Fruit fly (Drosophila melanogaster) whole organism, embryonic: ENCODE data around the gene Dlc90F.

Experiments
- B-H2 ChIP-seq: fragments of 200-800 bp; sonication (Bioruptor generic); optimal IDR thresholded peaks from 2 replicates; lab custom pipeline; 2018; ENCODE audit warnings: missing biosample characterization, mild to moderate bottlenecking, missing genetic modification characterization
- CG10274 ChIP-seq: fragments of 200-800 bp; sonication (Bioruptor generic); optimal IDR thresholded peaks from 3 replicates; lab custom pipeline; 2017; ENCODE audit warnings: missing biosample characterization, mild to moderate bottlenecking, missing genetic modification characterization
- CG11696 ChIP-seq: fragments of 200-800 bp; sonication (Bioruptor generic); IDR thresholded peaks from 2 replicates; pipeline ENCODE4 v1.3.6; 2022; ENCODE audit warnings: missing biosample characterization, missing genetic modification characterization
- CG13123 ChIP-seq: fragments of 200-800 bp; sonication (Bioruptor generic); optimal IDR thresholded peaks from 2 replicates; lab custom pipeline; 2016; ENCODE audit warnings: missing biosample characterization, missing genetic modification characterization
- CG13424 ChIP-seq: fragments of 200-800 bp; sonication (Bioruptor generic); optimal IDR thresholded peaks from 2 replicates; lab custom pipeline; 2019; ENCODE audit warnings: missing biosample characterization, mild to moderate bottlenecking, missing genetic modification characterization, moderate library complexity
- CG14710 ChIP-seq: fragments of 200-800 bp; sonication (Bioruptor generic); optimal IDR thresholded peaks from 3 replicates; lab custom pipeline; 2019; ENCODE audit warnings: missing biosample characterization, mild to moderate bottlenecking, missing genetic modification characterization, moderate library complexity
- CG15073 ChIP-seq: fragments of 200-800 bp; sonication (Bioruptor generic); optimal IDR thresholded peaks from 2 replicates; lab custom pipeline; 2016; ENCODE audit warnings: missing biosample characterization, missing genetic modification characterization
- CG2199 ChIP-seq: fragments of 200-800 bp; sonication (Bioruptor generic); IDR thresholded peaks from 3 replicates; pipeline ENCODE4 v1.3.6; 2022; ENCODE audit warnings: missing biosample characterization, missing genetic modification characterization
- CG2712 ChIP-seq: fragments of 200-800 bp; optimal IDR thresholded peaks from 3 replicates; lab custom pipeline; 2019; ENCODE audit warnings: missing biosample characterization, mild to moderate bottlenecking, missing genetic modification characterization, moderate library complexity
- CG3163 ChIP-seq: fragments of 200-800 bp; sonication (Bioruptor generic); optimal IDR thresholded peaks from 3 replicates; lab custom pipeline; 2016; ENCODE audit warnings: missing biosample characterization, missing genetic modification characterization
- CG32532 ChIP-seq: fragments of 200-800 bp; sonication (Bioruptor generic); IDR thresholded peaks from 2 replicates; pipeline ENCODE4 v1.3.6; 2022; ENCODE audit warnings: missing biosample characterization, missing genetic modification characterization
- CG33213 ChIP-seq: fragments of 200-800 bp; sonication (Bioruptor generic); optimal IDR thresholded peaks from 3 replicates; lab custom pipeline; 2016; ENCODE audit warnings: missing biosample characterization, missing genetic modification characterization
- CG42726 ChIP-seq: fragments of 200-800 bp; sonication (Bioruptor generic); IDR thresholded peaks from 2 replicates; pipeline ENCODE4 v1.3.6; 2022; ENCODE audit warnings: missing biosample characterization, missing genetic modification characterization; ENCODE audit not compliant: partially characterized antibody
- CG6765 ChIP-seq: fragments of 200-800 bp; sonication (Bioruptor generic); optimal IDR thresholded peaks from 3 replicates; lab custom pipeline; 2017; ENCODE audit warnings: missing biosample characterization, mild to moderate bottlenecking, missing genetic modification characterization
- CG6854 ChIP-seq: fragments of 200-800 bp; sonication (Bioruptor generic); optimal IDR thresholded peaks from 3 replicates; lab custom pipeline; 2017; ENCODE audit warnings: missing biosample characterization, mild to moderate bottlenecking, missing genetic modification characterization
- CG7372 ChIP-seq: fragments of 200-800 bp; sonication (Bioruptor generic); IDR thresholded peaks from 2 replicates; pipeline ENCODE4 v1.3.6; 2022; ENCODE audit warnings: missing biosample characterization, missing genetic modification characterization
- CG8359 ChIP-seq: fragments of 200-800 bp; sonication (Bioruptor generic); optimal IDR thresholded peaks from 2 replicates; lab custom pipeline; 2017; ENCODE audit warnings: missing biosample characterization, mild to moderate bottlenecking, missing genetic modification characterization, borderline replicate concordance
- CG8478 ChIP-seq: fragments of >200 bp; optimal IDR thresholded peaks from 2 replicates; lab custom pipeline; 2018
- CG9727 ChIP-seq: fragments of 200-800 bp; sonication (Bioruptor generic); optimal IDR thresholded peaks from 3 replicates; lab custom pipeline; 2017; ENCODE audit warnings: missing biosample characterization, mild to moderate bottlenecking, missing genetic modification characterization
- CG9817 ChIP-seq: fragments of 200-800 bp; sonication (Bioruptor generic); optimal IDR thresholded peaks from 2 replicates; lab custom pipeline; 2018; ENCODE audit warnings: missing biosample characterization, mild to moderate bottlenecking, missing genetic modification characterization, moderate library complexity
- E2f2 ChIP-seq: fragments of 200-800 bp; sonication (Bioruptor generic); IDR thresholded peaks from 2 replicates; pipeline ENCODE4 v1.3.6; 2022; ENCODE audit warnings: missing biosample characterization, missing genetic modification characterization
- Ets65A ChIP-seq: fragments of 200-800 bp; sonication (Bioruptor generic); peaks from one replicate; lab custom pipeline; 2016; ENCODE audit warnings: missing biosample characterization, missing genetic modification characterization
- HLHmδ ChIP-seq: fragments of 200-800 bp; sonication (Bioruptor generic); optimal IDR thresholded peaks from 2 replicates; lab custom pipeline; 2018; ENCODE audit warnings: missing biosample characterization, mild to moderate bottlenecking, missing genetic modification characterization, moderate library complexity
- Hmr ChIP-seq: fragments of 200-800 bp; sonication (Bioruptor generic); optimal IDR thresholded peaks from 3 replicates; lab custom pipeline; 2017; ENCODE audit warnings: mild to moderate bottlenecking, missing biosample characterization, missing genetic modification reagents, missing genetic modification characterization
- Med ChIP-seq: fragments of 200-800 bp; sonication (Bioruptor generic); peaks from one replicate; lab custom pipeline; 2016; ENCODE audit warnings: missing biosample characterization, missing genetic modification characterization, mild to moderate bottlenecking, inconsistent platforms, moderate library complexity
- Meics ChIP-seq: fragments of 200-800 bp; sonication (Bioruptor generic); optimal IDR thresholded peaks from 2 replicates; lab custom pipeline; 2017; ENCODE audit warnings: missing biosample characterization, mild to moderate bottlenecking, missing genetic modification characterization
- Pdp1 ChIP-seq, 2 experiments: fragments of 200-800 bp; sonication (Bioruptor generic); optimal IDR thresholded peaks; 3 replicates each; lab custom pipeline; 2016; ENCODE audit warnings: missing biosample characterization in 2 of 2, missing genetic modification characterization in 2 of 2, mild to moderate bottlenecking in 1 of 2, moderate library complexity in 1 of 2
- Six4 ChIP-seq: fragments of 200-800 bp; sonication (Bioruptor generic); optimal IDR thresholded peaks from 2 replicates; lab custom pipeline; 2016; ENCODE audit warnings: missing biosample characterization, missing genetic modification characterization
- Sry-β ChIP-seq: fragments of 200-800 bp; sonication (Bioruptor generic); optimal IDR thresholded peaks from 2 replicates; lab custom pipeline; 2018; ENCODE audit warnings: missing biosample characterization, mild to moderate bottlenecking, missing genetic modification characterization, moderate library complexity
- Trl ChIP-seq, 3 experiments: fragments of >200 bp in 2 of 3; fragments of 200-800 bp in 1 of 3; sonication (Bioruptor generic) in 1 of 3; optimal IDR thresholded peaks; 2 replicates in 1 of 3; 3 replicates in 2 of 3; lab custom pipeline; 2016 to 2017; ENCODE audit warnings: missing biosample characterization in 1 of 3, missing genetic modification characterization in 1 of 3
- Usf ChIP-seq: fragments of 200-800 bp; sonication (Bioruptor generic); optimal IDR thresholded peaks from 2 replicates; lab custom pipeline; 2017; ENCODE audit warnings: missing genotype, missing biosample characterization, missing genetic modification characterization
- Xrp1 ChIP-seq: fragments of 200-800 bp; sonication (Bioruptor generic); IDR thresholded peaks from 2 replicates; pipeline ENCODE4 v1.3.6; 2022; ENCODE audit warnings: missing biosample characterization, missing genetic modification characterization
- ap ChIP-seq: fragments of 200-800 bp; sonication (Bioruptor generic); IDR thresholded peaks from 2 replicates; pipeline ENCODE4 v1.3.6; 2022; ENCODE audit warnings: missing biosample characterization, missing genetic modification characterization
- az2 ChIP-seq: fragments of 200-800 bp; sonication (Bioruptor generic); optimal IDR thresholded peaks from 3 replicates; lab custom pipeline; 2016; ENCODE audit warnings: missing biosample characterization, missing genetic modification characterization
- chinmo ChIP-seq: fragments of 200-800 bp; sonication (Bioruptor generic); IDR thresholded peaks from 4 replicates; pipeline ENCODE4 v1.3.6; 2022; ENCODE audit warnings: missing biosample characterization, missing genetic modification characterization; ENCODE audit not compliant: partially characterized antibody
- ci ChIP-seq: fragments of 200-800 bp; sonication (Bioruptor generic); IDR thresholded peaks from 3 replicates; pipeline ENCODE4 v1.3.6; 2022; ENCODE audit warnings: missing biosample characterization, missing genetic modification characterization
- corto ChIP-seq: fragments of 200-800 bp; sonication (Bioruptor generic); optimal IDR thresholded peaks from 2 replicates; lab custom pipeline; 2016; ENCODE audit warnings: missing biosample characterization, mild to moderate bottlenecking, missing genetic modification characterization, moderate library complexity
- en ChIP-seq: fragments of 200-800 bp; sonication (Bioruptor generic); optimal IDR thresholded peaks from 2 replicates; lab custom pipeline; 2016; ENCODE audit warnings: missing biosample characterization, missing genetic modification characterization
- exex ChIP-seq: fragments of 200-800 bp; sonication (Bioruptor generic); optimal IDR thresholded peaks from 4 replicates; lab custom pipeline; 2018; ENCODE audit warnings: missing biosample characterization, mild to moderate bottlenecking, missing genetic modification characterization, moderate library complexity
- gfzf ChIP-seq: fragments of 200-800 bp; sonication (Bioruptor generic); optimal IDR thresholded peaks from 2 replicates; lab custom pipeline; 2016; ENCODE audit warnings: missing biosample characterization, mild to moderate bottlenecking, missing genetic modification characterization, moderate library complexity
- gsb ChIP-seq: fragments of 200-800 bp; sonication (Bioruptor generic); IDR thresholded peaks from 2 replicates; pipeline ENCODE4 v1.3.6; 2022; ENCODE audit warnings: missing biosample characterization, missing genetic modification characterization
- lab ChIP-seq: fragments of 200-800 bp; sonication (Bioruptor generic); optimal IDR thresholded peaks from 3 replicates; lab custom pipeline; 2017; ENCODE audit warnings: missing biosample characterization, missing genetic modification characterization, mild to moderate bottlenecking, moderate library complexity, missing genetic modification reagents
- mirr ChIP-seq: fragments of 200-800 bp; sonication (Bioruptor generic); optimal IDR thresholded peaks from 3 replicates; lab custom pipeline; 2018; ENCODE audit warnings: missing biosample characterization, mild to moderate bottlenecking, missing genetic modification characterization
- peb ChIP-seq: fragments of 200-800 bp; sonication (Bioruptor generic); IDR thresholded peaks from 2 replicates; pipeline ENCODE4 v1.3.6; 2022; ENCODE audit warnings: missing biosample characterization, missing genetic modification characterization
- sug ChIP-seq: fragments of 200-800 bp; optimal IDR thresholded peaks from 2 replicates; lab custom pipeline; 2019; ENCODE audit warnings: missing biosample characterization, mild to moderate bottlenecking, missing genetic modification characterization, moderate library complexity
- zfh2 ChIP-seq: fragments of 200-800 bp; sonication (Bioruptor generic); optimal IDR thresholded peaks from 2 replicates; lab custom pipeline; 2016; ENCODE audit warnings: missing biosample characterization, missing genetic modification characterization

Gene Dlc90F

DNA sequence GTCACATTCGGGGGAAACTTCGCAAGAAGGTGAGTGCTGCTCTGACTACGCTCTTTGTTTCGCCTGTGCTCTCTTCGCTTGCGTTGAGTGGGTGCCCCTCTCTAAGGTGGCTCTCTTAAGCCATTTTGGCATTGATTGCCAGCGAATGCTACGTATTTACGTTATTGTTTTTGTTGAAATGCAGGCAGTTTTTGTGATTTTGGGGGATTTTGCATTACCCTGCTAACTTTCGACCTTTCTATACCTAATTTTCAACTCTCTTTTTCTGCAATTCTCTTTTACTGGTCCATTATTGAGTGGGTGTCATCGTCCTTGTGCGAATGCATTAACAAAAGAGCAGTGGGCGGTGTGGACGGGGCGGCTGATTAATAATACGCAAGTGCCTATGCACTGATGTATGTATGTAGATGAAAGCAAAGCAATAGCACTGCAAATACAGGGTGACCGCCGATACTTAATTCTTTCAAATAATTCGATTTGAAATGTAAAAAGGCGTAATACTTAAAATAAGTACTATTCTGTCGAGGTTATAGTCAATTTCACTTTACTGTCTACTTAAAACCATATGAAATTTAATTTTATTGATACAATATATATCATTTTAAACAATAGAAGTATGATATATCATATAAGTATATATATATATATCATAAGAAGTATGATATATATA, 23.8 kb upstream of the Dlc90F start (continued):
- TF ChIP-seq peb (GFP tag; lab: Robert Waterston, UW) (no peak), CG9727 (GFP tag; lab: Kevin White, UChicago) (no peak), CG9817 (no peak), CG14710 (tag; lab: Kevin White, UChicago) (no peak), HLHmδ (GFP tag; lab: Kevin White, UChicago) (peak; percentile 44), CG8359 (GFP tag; lab: Kevin White, UChicago) (no peak), corto (peak; percentile 1), CG2712 (tag; lab: Kevin White, UChicago) (peak; percentile 3), Usf (GFP tag; lab: Kevin White, UChicago) (no peak), ap (GFP tag; lab: Robert Waterston, UW) (no peak), CG42726 (GFP tag; lab: Robert Waterston, UW) (no peak), gsb (GFP tag; lab: Robert Waterston, UW) (no peak), ci (0 out of 3 replicates have a peak, but pooled peaks have one; percentile 32), CG13424 (tag; lab: Kevin White, UChicago) (no peak), gfzf (GFP tag; lab: Kevin White, UChicago) (no peak)

DNA sequence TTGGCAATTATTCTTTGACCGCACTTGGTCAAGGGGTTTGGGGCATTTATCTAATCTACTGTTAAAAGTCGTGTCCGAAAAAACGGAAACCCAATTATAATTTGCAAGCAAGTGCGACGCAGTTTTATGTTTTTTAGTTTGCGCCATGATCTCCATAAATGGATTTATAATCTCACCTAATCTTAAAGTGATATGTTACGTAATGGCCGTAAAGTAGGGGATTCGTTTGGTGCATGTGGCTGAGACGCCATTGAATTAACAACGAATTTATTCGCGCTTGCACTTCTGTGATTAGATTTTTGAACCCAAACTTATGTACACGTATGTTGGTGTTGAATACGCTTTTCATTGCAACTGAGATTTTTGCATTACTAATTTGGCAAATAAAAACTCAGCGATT, 22.3 kb upstream of the Dlc90F start:
- 0 out of 4 replicates have a peak, but pooled peaks have one; percentile 9 for TF ChIP-seq chinmo (GFP tag; lab: Robert Waterston, UW)
- TF ChIP-seq zfh2, result no peak
- peak in 1 of 2 experiments; percentile 87 for TF ChIP-seq Pdp1 (GFP tag; optimal IDR thresholded peaks at IDR 0.05; lab: Kevin White, UChicago)
- TF ChIP-seq Meics, result no peak
- peak; percentile 68 for TF ChIP-seq CG10274 (GFP tag; lab: Kevin White, UChicago)

DNA sequence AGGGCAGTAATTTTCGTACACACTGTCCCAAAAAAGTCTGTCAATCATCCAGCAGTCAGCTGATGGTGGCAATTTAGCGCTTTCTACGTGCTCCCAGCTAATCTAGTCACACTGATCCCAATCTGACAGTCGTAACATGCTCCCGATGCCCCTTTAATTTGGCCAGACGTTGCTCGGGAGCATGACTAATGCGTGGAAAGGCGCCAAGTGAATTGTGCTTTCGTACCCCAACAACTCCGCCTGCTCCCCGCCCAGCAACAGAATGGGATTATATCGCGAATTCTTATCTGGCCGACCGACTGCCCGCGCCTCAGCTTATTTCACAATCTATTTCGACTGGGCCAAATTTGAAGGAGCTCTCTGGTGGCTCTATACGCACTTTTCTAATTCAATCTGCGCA, 21.6 kb upstream of the Dlc90F start:
- TF ChIP-seq Med (GFP tag; lab: Kevin White, UChicago) (peak; percentile 54), E2f2 (no peak), mirr (GFP tag; lab: Kevin White, UChicago) (peak; percentile 9), exex (tag; lab: Kevin White, UChicago) (peak; percentile 13), sug (tag; lab: Kevin White, UChicago) (peak; percentile 50)

DNA sequence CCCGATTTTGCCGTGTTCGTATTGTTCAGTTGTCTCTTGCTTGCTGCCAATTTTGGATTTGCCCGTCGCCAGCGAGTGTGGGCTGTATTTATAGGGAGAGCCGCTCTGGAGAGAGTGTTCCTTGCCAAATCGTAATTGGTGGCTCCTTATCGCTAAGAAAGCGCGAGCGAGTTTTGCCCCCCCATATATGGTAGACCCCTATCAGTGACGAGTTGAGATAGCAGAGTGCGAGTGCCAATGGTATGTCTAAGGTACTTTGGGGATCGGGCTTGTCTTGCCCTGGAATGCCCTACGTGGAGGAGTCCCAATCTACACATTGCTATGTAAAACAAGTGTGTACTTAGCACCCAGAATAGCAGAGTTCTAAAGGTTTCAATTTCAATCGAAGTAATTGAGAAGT, 19.5 kb upstream of the Dlc90F start, which contains the start of gene CG7142:
Gene CG7142 (minus strand): TSS at position 29 of the 400 bp plus-strand sequence.
- TF ChIP-seq lab (GFP tag; lab: Kevin White, UChicago) (peak; percentile 5), CG3163 (GFP tag; lab: Kevin White, UChicago) (no peak), Med (GFP tag; lab: Kevin White, UChicago) (peak; percentile 63), Trl (optimal IDR thresholded peaks at IDR 0.05; lab: Kevin White, UChicago) (peak in 1 of 2 experiments; percentile 4), Trl (GFP tag; optimal IDR thresholded peaks at IDR 0.05; lab: Kevin White, UChicago) (no peak), CG7372 (GFP tag; lab: Robert Waterston, UW) (no peak), CG6854 (GFP tag; lab: Kevin White, UChicago) (no peak), Usf (GFP tag; lab: Kevin White, UChicago) (no peak), exex (tag; lab: Kevin White, UChicago) (peak; percentile 56), CG15073 (GFP tag; lab: Kevin White, UChicago) (no peak), az2 (GFP tag; lab: Kevin White, UChicago) (no peak), Sry-β (GFP tag; lab: Kevin White, UChicago) (no peak), CG33213 (GFP tag; lab: Kevin White, UChicago) (no peak), en (GFP tag; lab: Kevin White, UChicago) (no peak), Hmr (peak; percentile 21), CG2199 (GFP tag; lab: Robert Waterston, UW) (no peak), B-H2 (GFP tag; lab: Kevin White, UChicago) (no peak), Xrp1 (GFP tag; lab: Robert Waterston, UW) (no peak), CG11696 (GFP tag; lab: Robert Waterston, UW) (no peak), Six4 (GFP tag; lab: Kevin White, UChicago) (no peak), CG6765 (GFP tag; lab: Kevin White, UChicago) (no peak), Ets65A (GFP tag; lab: Kevin White, UChicago) (no peak), CG13123 (no peak), CG32532 (GFP tag; lab: Robert Waterston, UW) (no peak), CG8478 (no peak)
